Fruit fly (Drosophila melanogaster): Measurements from ENCODE around the gene CG12093.

CG12093 gene

DNA sequence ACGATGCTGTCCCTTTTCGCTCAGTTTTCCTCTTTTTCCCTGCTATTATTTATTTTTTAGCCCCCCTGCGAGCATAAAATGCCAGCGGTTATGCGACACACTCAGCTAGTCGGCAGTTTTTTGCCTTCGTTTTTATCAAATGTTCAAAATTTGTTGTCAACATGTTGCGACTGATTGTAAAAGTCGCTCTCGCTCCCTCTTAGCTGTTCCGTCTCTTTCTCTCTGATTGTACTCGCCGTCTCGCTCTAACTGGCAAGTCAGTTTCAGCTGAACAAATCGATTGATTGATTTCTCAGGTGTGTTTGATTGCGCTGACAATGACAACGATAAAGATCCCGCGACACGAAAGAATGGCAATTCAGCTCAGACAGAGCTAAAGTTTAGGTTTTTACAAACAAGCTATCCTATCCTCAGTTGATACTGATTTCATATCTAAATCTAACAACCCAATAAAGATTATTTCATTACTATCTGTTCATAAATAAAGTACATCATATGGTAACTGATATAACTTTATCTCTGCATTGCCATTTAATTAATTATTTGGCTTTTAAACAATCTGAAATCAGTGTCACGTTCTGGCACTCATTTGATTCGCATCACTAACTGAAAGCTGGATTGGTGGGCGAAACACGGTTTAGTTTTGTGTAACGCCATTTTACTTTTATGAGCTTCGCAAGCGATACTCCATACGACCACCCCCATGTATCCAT is 28.0 kb downstream of the CG12093 start:
- TF ChIP-seq eg (GFP tag; IDR thresholded peaks at IDR 0.05) (0 out of 3 replicates have a peak, but pooled peaks have one; percentile 39), Hr4 (GFP tag; optimal IDR thresholded peaks at IDR 0.05) (no peak), fkh (GFP tag; optimal IDR thresholded peaks at IDR 0.05) (peak; percentile 64)

DNA sequence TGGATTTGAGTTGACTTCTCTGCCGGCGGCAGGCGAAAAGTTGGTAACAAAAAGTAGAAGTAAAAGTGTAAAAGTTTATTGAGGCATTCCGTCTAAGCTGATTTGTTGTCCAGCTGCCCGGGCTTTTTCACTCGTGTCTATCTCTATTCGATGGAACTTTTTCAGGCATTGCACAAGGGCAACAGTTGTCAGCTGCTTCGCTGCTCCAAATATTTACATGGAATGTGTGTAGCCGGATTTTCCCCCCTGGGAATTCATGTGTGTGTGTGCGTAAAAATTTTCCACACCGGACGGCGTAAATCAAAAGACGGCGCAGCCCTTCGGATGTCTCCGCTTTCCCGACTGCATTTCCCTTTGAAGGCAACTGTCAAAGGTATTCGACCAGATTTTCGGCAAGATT is 28.8 kb downstream of the CG12093 start:
- TF ChIP-seq Lpt (GFP tag; optimal IDR thresholded peaks at IDR 0.05) = no peak
- no peak for TF ChIP-seq Blimp-1 (GFP tag; optimal IDR thresholded peaks at IDR 0.05)
- no peak for TF ChIP-seq Ets96B (tag; optimal IDR thresholded peaks at IDR 0.05)
- TF ChIP-seq fkh (GFP tag; optimal IDR thresholded peaks at IDR 0.05) = no peak
- TF ChIP-seq dac (GFP tag; optimal IDR thresholded peaks at IDR 0.05) = no peak
- no peak for TF ChIP-seq OdsH (GFP tag; optimal IDR thresholded peaks at IDR 0.05)
- no peak for TF ChIP-seq CG8632 (GFP tag; optimal IDR thresholded peaks at IDR 0.05)
- TF ChIP-seq CG15336 (GFP tag; IDR thresholded peaks at IDR 0.05) = no peak
- TF ChIP-seq acj6 (GFP tag; optimal IDR thresholded peaks at IDR 0.05) = no peak
- TF ChIP-seq CG11762 (GFP tag; optimal IDR thresholded peaks at IDR 0.05; ENCODE audit: insufficient read depth) = no peak
- no peak for TF ChIP-seq CG7368 (GFP tag; optimal IDR thresholded peaks at IDR 0.05)
- TF ChIP-seq Smox (GFP tag; optimal IDR thresholded peaks at IDR 0.05) = no peak
- TF ChIP-seq ss (GFP tag; optimal IDR thresholded peaks at IDR 0.05) = no peak
- no peak for TF ChIP-seq CG11294 (GFP tag; IDR thresholded peaks at IDR 0.05)
- no peak for TF ChIP-seq Hr38 (GFP tag; optimal IDR thresholded peaks at IDR 0.05)
- TF ChIP-seq achi (GFP tag; optimal IDR thresholded peaks at IDR 0.05) = no peak
- TF ChIP-seq Met (GFP tag; optimal IDR thresholded peaks at IDR 0.05) = no peak

dm6 chr3L:2743755-2744154 is 30.1 kb downstream of the CG12093 start:
- TF ChIP-seq Hr39 (GFP tag; optimal IDR thresholded peaks at IDR 0.05) = no peak
- TF ChIP-seq Hr4 (GFP tag; optimal IDR thresholded peaks at IDR 0.05) = no peak
- no peak for TF ChIP-seq CG6854 (GFP tag; optimal IDR thresholded peaks at IDR 0.05)
- TF ChIP-seq Smox (GFP tag; optimal IDR thresholded peaks at IDR 0.05) = no peak
- no peak for TF ChIP-seq cyc (GFP tag; optimal IDR thresholded peaks at IDR 0.05)
- no peak for TF ChIP-seq Sox102F (GFP tag; optimal IDR thresholded peaks at IDR 0.05)
- TF ChIP-seq Sox15 (GFP tag; optimal IDR thresholded peaks at IDR 0.05) = no peak
- TF ChIP-seq CG11294 (GFP tag; IDR thresholded peaks at IDR 0.05) = no peak

DNA sequence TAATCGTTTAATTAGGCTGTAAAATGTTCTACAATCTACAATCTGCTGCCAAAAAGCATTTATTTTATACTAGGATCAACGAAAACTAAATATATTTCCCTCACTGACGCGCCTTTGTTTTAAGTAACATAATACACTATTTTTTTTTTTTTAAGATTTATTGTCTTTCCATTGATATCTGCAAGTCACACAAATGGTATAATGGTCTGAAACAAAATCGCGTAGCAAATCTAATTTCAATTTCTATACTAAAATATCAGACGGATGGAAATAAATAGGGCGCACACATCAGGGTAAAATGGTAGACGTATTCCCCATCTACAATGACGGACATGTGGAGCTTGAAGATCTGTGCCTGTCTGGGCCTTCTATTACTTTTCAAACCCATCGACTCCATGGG is 34.4 kb downstream of the CG12093 start, which contains the start of gene Acp62F:
Gene Acp62F, plus strand, starts transcription at position 301 of the 400 bp plus-strand sequence.
- TF ChIP-seq Sox102F (GFP tag; optimal IDR thresholded peaks at IDR 0.05) (no peak), achi (GFP tag; optimal IDR thresholded peaks at IDR 0.05) (no peak), fd59A (GFP tag; optimal IDR thresholded peaks at IDR 0.05) (no peak), Sox15 (GFP tag; optimal IDR thresholded peaks at IDR 0.05) (no peak), dsx (GFP tag; optimal IDR thresholded peaks at IDR 0.05; ENCODE audit: poor library complexity, severe bottlenecking) (no peak), Blimp-1 (GFP tag; optimal IDR thresholded peaks at IDR 0.05) (no peak), CG34406 (GFP tag; optimal IDR thresholded peaks at IDR 0.05) (no peak), topi (GFP tag; optimal IDR thresholded peaks at IDR 0.05) (no peak), spab (GFP tag; optimal IDR thresholded peaks at IDR 0.05) (no peak)

DNA sequence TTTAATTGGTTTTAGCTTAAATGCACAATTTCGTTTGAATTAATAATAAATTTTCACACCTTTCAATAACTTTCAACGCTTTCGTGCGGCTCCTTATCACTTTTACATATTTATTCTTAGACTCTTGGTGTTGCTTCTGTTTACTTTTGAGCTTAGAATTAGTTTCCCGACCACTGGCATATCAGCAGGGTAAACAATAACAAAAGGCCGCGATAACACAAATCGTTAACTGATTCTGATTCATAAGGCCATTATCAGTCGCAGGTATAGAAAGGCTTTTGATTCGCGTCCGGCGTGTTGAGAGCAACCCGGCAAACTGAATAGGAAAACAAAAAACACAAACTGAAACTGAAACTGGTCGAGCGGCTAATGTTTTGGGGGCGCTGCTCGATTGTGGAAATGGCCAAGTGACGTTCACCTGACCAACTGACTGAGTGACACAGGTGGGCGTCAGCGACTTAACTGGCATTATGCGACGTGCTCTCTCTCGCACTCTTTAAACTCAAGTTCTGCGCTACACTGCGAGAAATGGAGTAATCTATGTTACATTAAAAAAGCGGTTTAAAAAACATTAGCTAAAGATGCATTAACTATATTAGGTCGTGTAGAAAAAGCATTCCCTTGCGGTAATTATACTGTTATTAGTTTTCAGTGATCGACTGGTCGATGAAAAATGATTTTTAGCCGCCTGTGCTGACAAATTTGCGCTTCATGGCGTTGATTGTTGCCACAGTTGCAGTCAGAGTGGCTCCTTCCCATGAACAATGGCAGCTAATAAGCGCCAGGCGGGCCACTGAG is 39.2 kb downstream of the CG12093 start:
- TF ChIP-seq pdm3 (GFP tag; optimal IDR thresholded peaks at IDR 0.05) = peak; percentile 27
- no peak for TF ChIP-seq CG3032 (tag; optimal IDR thresholded peaks at IDR 0.05)
- peak; percentile 4 for TF ChIP-seq acj6 (GFP tag; optimal IDR thresholded peaks at IDR 0.05)
- TF ChIP-seq lz (GFP tag; optimal IDR thresholded peaks at IDR 0.05) = no peak
- TF ChIP-seq svp (GFP tag) = peak; percentile 61
- TF ChIP-seq Sox14 (GFP tag; optimal IDR thresholded peaks at IDR 0.05) = peak; percentile 18
- TF ChIP-seq CG7368 (GFP tag; optimal IDR thresholded peaks at IDR 0.05) = no peak
- TF ChIP-seq fd59A (GFP tag; optimal IDR thresholded peaks at IDR 0.05) = no peak
- no peak for TF ChIP-seq CG6792 (GFP tag; optimal IDR thresholded peaks at IDR 0.05)
- TF ChIP-seq Hr38 (GFP tag; optimal IDR thresholded peaks at IDR 0.05) = no peak
- TF ChIP-seq Gug (GFP tag; IDR thresholded peaks at IDR 0.05) = peak; percentile 46; the same call in 1 of the 2 replicates
- TF ChIP-seq esn (GFP tag; optimal IDR thresholded peaks at IDR 0.05) = no peak
- no peak for TF ChIP-seq CG11762 (GFP tag; optimal IDR thresholded peaks at IDR 0.05; ENCODE audit: insufficient read depth)
- TF ChIP-seq eg (GFP tag; IDR thresholded peaks at IDR 0.05) = peak; percentile 61; the same call in 1 of the 3 replicates
- TF ChIP-seq Blimp-1 (GFP tag; optimal IDR thresholded peaks at IDR 0.05) = no peak
- TF ChIP-seq CG10669 (GFP tag; optimal IDR thresholded peaks at IDR 0.05) = no peak
- peak; percentile 50 for TF ChIP-seq OdsH (GFP tag; optimal IDR thresholded peaks at IDR 0.05)
- TF ChIP-seq CG8119 (GFP tag; IDR thresholded peaks at IDR 0.05) = peak; percentile 48; the same call in 2 of the 3 replicates
- TF ChIP-seq CG15336 (GFP tag; IDR thresholded peaks at IDR 0.05) = peak; percentile 67
- TF ChIP-seq CG8319 (GFP tag; optimal IDR thresholded peaks at IDR 0.05) = no peak
